Fruit fly (Drosophila melanogaster): ENCODE data around the gene Srp72.

The Srp72 gene

DNA sequence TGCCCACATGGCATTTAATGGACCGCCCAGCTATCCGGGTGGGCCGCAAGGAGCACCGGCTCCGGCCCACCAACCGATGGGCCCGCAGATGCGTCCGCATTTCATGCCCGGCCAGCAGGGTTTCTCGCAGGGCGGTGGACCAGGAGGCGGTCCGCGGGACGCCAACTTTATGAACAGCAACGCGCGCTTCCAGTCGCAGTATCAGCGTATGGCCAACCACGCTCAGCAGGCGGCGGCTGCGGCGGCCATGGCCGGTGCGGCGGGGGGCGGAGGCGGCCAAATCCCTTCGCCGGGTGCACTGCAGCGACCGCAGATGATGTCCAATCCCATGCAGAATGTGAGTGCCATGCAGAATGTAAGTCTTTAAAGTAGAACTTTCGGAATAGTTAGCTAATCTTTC is 19.7 kb downstream of the Srp72 start:
- TF ChIP-seq Ets98B (GFP tag; IDR thresholded peaks at IDR 0.05) = no peak
- 0 out of 3 replicates have a peak, but pooled peaks have one; percentile 5 for TF ChIP-seq fd96Ca (GFP tag; IDR thresholded peaks at IDR 0.05)

DNA sequence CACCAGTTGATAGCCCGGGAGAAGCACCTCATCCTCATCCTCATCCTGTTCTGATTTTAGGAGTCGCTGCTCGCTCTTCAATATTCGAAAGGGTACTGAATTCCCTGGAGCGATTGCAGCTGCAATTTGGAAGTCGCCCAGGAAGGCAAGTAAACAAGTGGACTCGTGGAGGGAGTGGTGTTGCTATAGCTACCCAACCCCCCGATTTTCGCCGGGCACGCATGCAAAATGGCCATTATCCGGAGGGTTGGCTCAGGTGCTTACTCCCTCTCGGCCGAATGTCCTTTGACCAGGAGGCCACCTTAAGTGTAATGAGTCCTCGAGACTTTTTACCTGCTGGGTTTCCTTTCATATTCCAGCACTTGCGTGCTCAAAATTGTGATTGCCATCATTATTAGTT is 28.3 kb downstream of the Srp72 start, which contains the start of gene CG15923:
TSS of gene CG15923 (minus strand) at position 101 of the 400 bp plus-strand sequence.
- no peak for TF ChIP-seq rn (GFP tag; IDR thresholded peaks at IDR 0.05)
- no peak for TF ChIP-seq CG15710 (tag; optimal IDR thresholded peaks at IDR 0.05)
- no peak for TF ChIP-seq CG34367 (tag; optimal IDR thresholded peaks at IDR 0.05)

dm6 chr3R:20617583-20617982 is 29.1 kb downstream of the Srp72 start, which contains the start of gene CG5466:
Gene CG5466 (plus strand): TSS chr3R:20617883.
- TF ChIP-seq Snoo (tag; optimal IDR thresholded peaks at IDR 0.05) (no peak), CG32121 (GFP tag; IDR thresholded peaks at IDR 0.05) (no peak), CG4496 (GFP tag; IDR thresholded peaks at IDR 0.05) (0 out of 3 replicates have a peak, but pooled peaks have one; percentile 7), CG13204 (GFP tag; optimal IDR thresholded peaks at IDR 0.05) (no peak), CG10348 (GFP tag; IDR thresholded peaks at IDR 0.05) (no peak)

DNA sequence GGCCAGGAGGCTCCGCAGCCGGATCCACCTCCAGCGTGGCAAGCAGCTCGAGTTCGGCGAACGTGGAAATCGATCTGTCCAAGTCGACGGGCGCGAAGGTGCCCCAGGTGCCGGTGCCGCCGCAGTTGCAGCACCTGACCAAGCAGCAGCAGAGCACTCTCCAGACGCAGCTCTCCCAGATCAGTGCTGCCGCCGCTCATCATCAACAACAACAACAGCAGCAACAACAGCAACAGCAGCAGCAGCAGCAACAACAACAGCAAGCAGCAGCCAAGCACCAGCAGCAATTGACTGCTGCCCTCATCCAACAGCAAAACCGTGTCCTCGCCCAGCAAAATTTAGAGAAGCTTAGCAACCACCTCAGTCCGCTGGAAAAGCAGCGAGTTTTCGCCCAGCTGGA is 30.4 kb downstream of the Srp72 start:
- TF ChIP-seq gl (tag; optimal IDR thresholded peaks at IDR 0.05) (no peak), Pif1B (GFP tag; optimal IDR thresholded peaks at IDR 0.05) (no peak), Pif1A (GFP tag; optimal IDR thresholded peaks at IDR 0.05) (no peak), CG15710 (tag; optimal IDR thresholded peaks at IDR 0.05) (no peak), CG14655 (GFP tag; optimal IDR thresholded peaks at IDR 0.05) (no peak), EcR (GFP tag; optimal IDR thresholded peaks at IDR 0.05) (no peak), fd96Ca (GFP tag; IDR thresholded peaks at IDR 0.05) (no peak), rn (GFP tag; IDR thresholded peaks at IDR 0.05) (no peak), CG34367 (tag; optimal IDR thresholded peaks at IDR 0.05) (no peak), CG9948 (tag; optimal IDR thresholded peaks at IDR 0.05) (no peak), CG8301 (tag; optimal IDR thresholded peaks at IDR 0.05) (no peak), CG4496 (GFP tag; IDR thresholded peaks at IDR 0.05) (no peak)

- no peak for TF ChIP-seq EcR (GFP tag; optimal IDR thresholded peaks at IDR 0.05)
- TF ChIP-seq gl (tag; optimal IDR thresholded peaks at IDR 0.05) = no peak
- no peak for TF ChIP-seq CG10348 (GFP tag; IDR thresholded peaks at IDR 0.05)
- TF ChIP-seq CG15710 (tag; optimal IDR thresholded peaks at IDR 0.05) = no peak
- no peak for TF ChIP-seq CG4496 (GFP tag; IDR thresholded peaks at IDR 0.05)
- no peak for TF ChIP-seq CG13204 (GFP tag; optimal IDR thresholded peaks at IDR 0.05)
- no peak for TF ChIP-seq CG17806 (tag; optimal IDR thresholded peaks at IDR 0.05)
- TF ChIP-seq D1 (tag; optimal IDR thresholded peaks at IDR 0.05) = no peak
- TF ChIP-seq CG9948 (tag; optimal IDR thresholded peaks at IDR 0.05) = no peak
- TF ChIP-seq CG34367 (tag; optimal IDR thresholded peaks at IDR 0.05) = no peak
- no peak for TF ChIP-seq CG12605 (GFP tag; IDR thresholded peaks at IDR 0.05)
- no peak for TF ChIP-seq fd96Ca (GFP tag; IDR thresholded peaks at IDR 0.05)
- TF ChIP-seq Pif1B (GFP tag; optimal IDR thresholded peaks at IDR 0.05) = no peak
- TF ChIP-seq CG32121 (GFP tag; IDR thresholded peaks at IDR 0.05) = no peak
- no peak for TF ChIP-seq rn (GFP tag; IDR thresholded peaks at IDR 0.05)
Observed at dm6 chr3R:20621805-20622286, 33.3 kb downstream of the Srp72 start, which contains the start of gene H. Gene H (plus strand): TSS chr3R:20621938.

dm6 chr3R:20622297-20623168 is 34.0 kb downstream of the Srp72 start:
- TF ChIP-seq CG8159 (tag; optimal IDR thresholded peaks at IDR 0.05) (no peak), CG9948 (tag; optimal IDR thresholded peaks at IDR 0.05) (peak; percentile 29)

DNA sequence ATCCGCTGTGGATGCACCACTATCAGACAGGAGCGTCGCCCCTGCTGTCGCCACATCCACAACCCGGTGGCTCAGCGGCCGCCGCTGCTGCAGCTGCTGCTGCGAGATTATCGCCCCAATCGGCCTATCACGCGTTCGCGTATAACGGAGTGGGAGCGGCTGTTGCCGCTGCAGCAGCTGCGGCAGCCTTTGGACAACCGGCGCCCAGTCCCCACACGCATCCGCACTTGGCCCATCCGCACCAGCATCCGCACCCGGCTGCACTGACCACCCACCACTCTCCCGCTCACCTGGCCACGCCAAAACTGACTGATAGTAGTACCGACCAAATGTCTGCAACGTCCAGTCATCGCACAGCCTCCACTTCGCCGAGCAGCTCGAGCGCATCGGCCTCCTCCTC is 37.6 kb downstream of the Srp72 start:
- TF ChIP-seq Pif1A (GFP tag; optimal IDR thresholded peaks at IDR 0.05) (no peak), CG10348 (GFP tag; IDR thresholded peaks at IDR 0.05) (no peak), fd96Ca (GFP tag; IDR thresholded peaks at IDR 0.05) (no peak), CG15710 (tag; optimal IDR thresholded peaks at IDR 0.05) (no peak), CG8159 (tag; optimal IDR thresholded peaks at IDR 0.05) (no peak), D1 (tag; optimal IDR thresholded peaks at IDR 0.05) (no peak)

DNA sequence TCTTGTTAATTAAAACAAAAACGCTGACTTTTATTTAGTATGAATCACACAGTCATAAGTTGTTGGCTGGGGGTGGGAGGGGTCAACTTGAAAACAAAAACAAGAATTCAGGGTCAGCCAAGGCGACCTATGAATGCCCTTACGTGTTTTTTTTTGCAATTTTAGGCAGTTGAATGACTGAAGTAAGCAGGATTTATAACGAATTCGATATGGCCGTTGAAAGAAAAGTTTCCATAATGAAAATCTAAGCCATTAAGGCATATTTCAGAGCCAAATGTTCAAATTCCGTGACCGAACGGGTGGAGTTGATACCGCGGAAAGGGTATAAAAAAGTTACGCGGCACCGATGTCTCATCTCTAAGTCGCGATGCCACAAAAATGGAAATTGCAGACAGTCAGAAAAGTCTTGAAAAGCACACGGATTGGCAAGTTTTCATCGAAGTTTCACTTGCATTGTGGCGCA is 45.5 kb downstream of the Srp72 start:
- peak; percentile 58 for TF ChIP-seq CG9948 (tag; optimal IDR thresholded peaks at IDR 0.05)
- no peak for TF ChIP-seq CG10348 (GFP tag; IDR thresholded peaks at IDR 0.05)
- TF ChIP-seq EcR (GFP tag; optimal IDR thresholded peaks at IDR 0.05) = no peak
- TF ChIP-seq CG32121 (GFP tag; IDR thresholded peaks at IDR 0.05) = peak; percentile 71
- peak; percentile 80 for TF ChIP-seq fd96Ca (GFP tag; IDR thresholded peaks at IDR 0.05)
- TF ChIP-seq D1 (tag; optimal IDR thresholded peaks at IDR 0.05) = no peak
- peak; percentile 60 for TF ChIP-seq CG15710 (tag; optimal IDR thresholded peaks at IDR 0.05)
- peak; percentile 49 for TF ChIP-seq Snoo (tag; optimal IDR thresholded peaks at IDR 0.05)
- peak; percentile 71 for TF ChIP-seq Ets98B (GFP tag; IDR thresholded peaks at IDR 0.05)
- TF ChIP-seq CG4496 (GFP tag; IDR thresholded peaks at IDR 0.05) = peak; percentile 59; the same call in 2 of the 3 replicates
- peak; percentile 52; the same call in 1 of the 2 replicates for TF ChIP-seq rn (GFP tag; IDR thresholded peaks at IDR 0.05)

All from whole organism, pupa.